Worm (Caenorhabditis elegans): ENCODE data around the gene F55H2.5.

ce11 chrIII:9542816-9543215 lies 31.5 kb downstream of the F55H2.5 start, which contains the start of gene eif-2Balpha:
- TF ChIP-seq mdl-1 (tag; optimal IDR thresholded peaks at IDR 0.05): no peak
- no peak for TF ChIP-seq nhr-28 (tag; optimal IDR thresholded peaks at IDR 0.05)
